ENCODE assay signal across 1 fruit fly cellular context in the genomic region with DNA sequence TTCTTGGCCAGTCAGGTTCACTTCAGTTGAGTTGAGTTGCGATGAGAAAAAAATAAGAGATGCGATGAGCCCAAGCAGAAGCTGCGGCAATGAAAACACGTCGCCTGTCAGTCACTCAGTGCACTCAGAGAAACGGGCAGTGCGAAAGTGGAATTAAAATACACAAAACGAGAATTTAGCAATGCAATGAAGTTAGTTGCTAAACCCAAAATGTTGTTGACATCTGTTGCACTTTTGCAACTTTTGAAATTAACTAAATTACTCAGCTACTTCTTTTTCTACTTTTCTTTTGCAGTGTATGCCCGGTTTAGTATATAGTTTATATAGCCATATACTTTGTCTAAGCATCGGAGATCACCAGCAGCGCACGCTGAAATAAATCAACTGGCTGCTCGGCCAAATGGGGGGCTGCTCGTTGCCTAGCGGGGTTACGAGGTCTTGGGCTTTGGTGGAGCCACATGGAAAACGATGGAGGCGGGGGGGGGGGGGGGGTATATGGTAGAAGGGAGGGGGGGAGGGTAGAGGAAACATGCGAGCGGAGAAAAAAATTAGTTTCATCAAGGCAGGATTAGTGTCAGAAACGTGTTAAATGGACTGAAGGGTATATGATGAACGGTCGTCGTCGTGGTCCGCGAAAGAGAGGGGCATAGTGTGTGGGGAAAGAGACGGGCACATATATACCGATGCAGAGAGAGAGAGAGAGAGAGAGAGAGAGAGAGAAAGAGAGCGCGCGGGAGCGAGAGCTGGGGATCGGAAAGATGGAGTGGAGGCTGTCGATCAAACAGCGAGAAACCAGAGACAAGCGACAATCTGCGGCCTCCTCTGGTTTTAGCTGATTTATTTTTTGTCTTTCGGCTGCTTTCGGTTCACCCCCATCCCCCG.
TF ChIP-seq lines count a peak whose summit lies in the region.

No protein-coding gene starts in this region.

TF ChIP-seq in whole organism, embryonic, 481 proteins besides CTCF, POLR2A, EP300 and RAD21 (continued from another document):
- TF ChIP-seq ssp (GFP tag; IDR thresholded peaks at IDR 0.05; lab: Robert Waterston, UW) (peak; percentile 44), nerfin-1 (tag; optimal IDR thresholded peaks at IDR 0.05; lab: Kevin White, UChicago) (peak; percentile 69), CG11560 (tag; IDR thresholded peaks at IDR 0.05; lab: Robert Waterston, UW) (peak; percentile 10; the same call in 1 of the 3 replicates), gfzf (GFP tag; optimal IDR thresholded peaks at IDR 0.05; lab: Kevin White, UChicago) (no peak), bab2 (GFP tag; optimal IDR thresholded peaks at IDR 0.05; lab: Kevin White, UChicago) (peak; percentile 69), twi (tag; optimal IDR thresholded peaks at IDR 0.05; lab: Kevin White, UChicago) (peak; percentile 71), CG3065 (GFP tag; optimal IDR thresholded peaks at IDR 0.05; lab: Kevin White, UChicago) (peak; percentile 46), CG8765 (GFP tag; IDR thresholded peaks at IDR 0.05; lab: Robert Waterston, UW) (peak; percentile 69; the same call in 1 of the 2 replicates), CG4730 (GFP tag; IDR thresholded peaks at IDR 0.05; lab: Robert Waterston, UW) (peak; percentile 66), CG5953 (GFP tag; IDR thresholded peaks at IDR 0.05; lab: Robert Waterston, UW) (peak; percentile 16; the same call in 1 of the 2 replicates), kni (GFP tag; optimal IDR thresholded peaks at IDR 0.05; lab: Kevin White, UChicago) (no peak), CG3281 (GFP tag; optimal IDR thresholded peaks at IDR 0.05; lab: Kevin White, UChicago) (no peak), unpg (GFP tag; optimal IDR thresholded peaks at IDR 0.05; lab: Kevin White, UChicago) (peak; percentile 83), CG13624 (GFP tag; optimal IDR thresholded peaks at IDR 0.05; lab: Kevin White, UChicago) (peak; percentile 36), CG1529 (GFP tag; optimal IDR thresholded peaks at IDR 0.05; lab: Kevin White, UChicago) (peak; percentile 68), cg (GFP tag; optimal IDR thresholded peaks at IDR 0.05; lab: Kevin White, UChicago) (peak; percentile 21), sug (tag; optimal IDR thresholded peaks at IDR 0.05; lab: Kevin White, UChicago) (no peak), CG3847 (GFP tag; IDR thresholded peaks at IDR 0.05; lab: Robert Waterston, UW) (peak; percentile 44), CG30403 (GFP tag; optimal IDR thresholded peaks at IDR 0.05; lab: Kevin White, UChicago) (peak; percentile 65), crol (GFP tag; IDR thresholded peaks at IDR 0.05; lab: Robert Waterston, UW) (peak; percentile 84), HLHmδ (GFP tag; optimal IDR thresholded peaks at IDR 0.05; lab: Kevin White, UChicago) (no peak), CG15696 (tag; optimal IDR thresholded peaks at IDR 0.05; lab: Kevin White, UChicago) (peak; percentile 91), CG30431 (GFP tag; optimal IDR thresholded peaks at IDR 0.05; lab: Kevin White, UChicago) (peak; percentile 83), CG13894 (tag; optimal IDR thresholded peaks at IDR 0.05; lab: Kevin White, UChicago) (no peak), sr (GFP tag; IDR thresholded peaks at IDR 0.05; lab: Robert Waterston, UW) (no peak), CG10565 (GFP tag; optimal IDR thresholded peaks at IDR 0.05; lab: Kevin White, UChicago) (peak; percentile 54), disco-r (GFP tag; optimal IDR thresholded peaks at IDR 0.05; lab: Kevin White, UChicago) (peak; percentile 61), Asciz (GFP tag; optimal IDR thresholded peaks at IDR 0.05; lab: Kevin White, UChicago) (peak; percentile 57), CG16863 (GFP tag; optimal IDR thresholded peaks at IDR 0.05; lab: Kevin White, UChicago) (peak; percentile 72), CG14441 (GFP tag; IDR thresholded peaks at IDR 0.05; lab: Robert Waterston, UW) (peak; percentile 41; the same call in 1 of the 2 replicates), CG8359 (GFP tag; optimal IDR thresholded peaks at IDR 0.05; lab: Kevin White, UChicago; ENCODE audit: borderline replicate concordance) (peak; percentile 47), CG12769 (tag; optimal IDR thresholded peaks at IDR 0.05; lab: Kevin White, UChicago) (peak; percentile 42), CG17912 (GFP tag; optimal IDR thresholded peaks at IDR 0.05; lab: Kevin White, UChicago) (no peak), sim (GFP tag; IDR thresholded peaks at IDR 0.05; lab: Robert Waterston, UW) (peak; percentile 44; the same call in 1 of the 2 replicates), CG31441 (GFP tag; IDR thresholded peaks at IDR 0.05; lab: Robert Waterston, UW) (peak; percentile 77), CG7839 (tag; optimal IDR thresholded peaks at IDR 0.05; lab: Kevin White, UChicago) (peak; percentile 76), CG6854 (GFP tag; optimal IDR thresholded peaks at IDR 0.05; lab: Kevin White, UChicago) (no peak), Sry-β (GFP tag; optimal IDR thresholded peaks at IDR 0.05; lab: Kevin White, UChicago) (no peak), hbn (GFP tag; IDR thresholded peaks at IDR 0.05; lab: Robert Waterston, UW; ENCODE audit: partially characterized antibody) (no peak), crp (GFP tag; optimal IDR thresholded peaks at IDR 0.05; lab: Kevin White, UChicago) (peak in 1 of 2 experiments; percentile 5), H15 (GFP tag; IDR thresholded peaks at IDR 0.05; lab: Robert Waterston, UW) (peak; percentile 58; the same call in 1 of the 3 replicates), z (GFP tag; IDR thresholded peaks at IDR 0.05; lab: Robert Waterston, UW) (no peak), Hr78 (GFP tag; optimal IDR thresholded peaks at IDR 0.05; lab: Kevin White, UChicago) (peak in 1 of 2 experiments; percentile 1), eve (GFP tag; optimal IDR thresholded peaks at IDR 0.05; lab: Kevin White, UChicago) (peak in 1 of 2 experiments; percentile 79), dm (GFP tag; optimal IDR thresholded peaks at IDR 0.05; lab: Kevin White, UChicago) (peak; percentile 58), zfh2 (GFP tag; optimal IDR thresholded peaks at IDR 0.05; lab: Kevin White, UChicago) (no peak), kay (GFP tag; optimal IDR thresholded peaks at IDR 0.05; lab: Kevin White, UChicago) (no peak), Camta (GFP tag; optimal IDR thresholded peaks at IDR 0.05; lab: Kevin White, UChicago) (peak; percentile 69), sisA (GFP tag; IDR thresholded peaks at IDR 0.05; lab: Robert Waterston, UW) (peak; percentile 63), CG12236 (GFP tag; optimal IDR thresholded peaks at IDR 0.05; lab: Kevin White, UChicago) (peak; percentile 60), CG7963 (GFP tag; IDR thresholded peaks at IDR 0.05; lab: Robert Waterston, UW; ENCODE audit: partially characterized antibody) (no peak), stc (GFP tag; IDR thresholded peaks at IDR 0.05; lab: Robert Waterston, UW) (peak; percentile 39; the same call in 1 of the 2 replicates), CrebB (tag; optimal IDR thresholded peaks at IDR 0.05; lab: Kevin White, UChicago) (peak; percentile 43), gcm2 (GFP tag; optimal IDR thresholded peaks at IDR 0.05; lab: Kevin White, UChicago) (peak; percentile 15), Dip2 (GFP tag; IDR thresholded peaks at IDR 0.05; lab: Robert Waterston, UW) (no peak), CG11247 (GFP tag; IDR thresholded peaks at IDR 0.05; lab: Robert Waterston, UW) (peak; percentile 47; the same call in 1 of the 2 replicates), grn (GFP tag; optimal IDR thresholded peaks at IDR 0.05; lab: Kevin White, UChicago) (no peak), CG10274 (GFP tag; optimal IDR thresholded peaks at IDR 0.05; lab: Kevin White, UChicago) (peak; percentile 12), Atf-2 (GFP tag; optimal IDR thresholded peaks at IDR 0.05; lab: Kevin White, UChicago) (peak; percentile 40), CG8924 (tag; optimal IDR thresholded peaks at IDR 0.05; lab: Kevin White, UChicago) (peak; percentile 73), salm (tag; optimal IDR thresholded peaks at IDR 0.05; lab: Kevin White, UChicago) (peak; percentile 42), danr (GFP tag; IDR thresholded peaks at IDR 0.05; lab: Robert Waterston, UW) (no peak), CkIIα-i1 (GFP tag; IDR thresholded peaks at IDR 0.05; lab: Robert Waterston, UW) (0 out of 2 replicates have a peak, but pooled peaks have one; percentile 15), Six4 (GFP tag; optimal IDR thresholded peaks at IDR 0.05; lab: Kevin White, UChicago) (peak; percentile 53), CHES-1-like (GFP tag; optimal IDR thresholded peaks at IDR 0.05; lab: Kevin White, UChicago) (peak; percentile 62), CG32767 (GFP tag; IDR thresholded peaks at IDR 0.05; lab: Robert Waterston, UW) (no peak), CG34376 (GFP tag; optimal IDR thresholded peaks at IDR 0.05; lab: Kevin White, UChicago) (no peak), CG7271 (tag; optimal IDR thresholded peaks at IDR 0.05; lab: Kevin White, UChicago) (peak; percentile 61), CG14050 (GFP tag; IDR thresholded peaks at IDR 0.05; lab: Robert Waterston, UW) (peak; percentile 33; the same call in 1 of the 3 replicates), Hmr (GFP tag; optimal IDR thresholded peaks at IDR 0.05; lab: Kevin White, UChicago) (peak; percentile 6), Mrtf (GFP tag; IDR thresholded peaks at IDR 0.05; lab: Robert Waterston, UW) (peak; percentile 50; the same call in 1 of the 3 replicates)
